Fruit fly (Drosophila melanogaster): ENCODE data around the gene CG8773.

Gene CG8773

DNA sequence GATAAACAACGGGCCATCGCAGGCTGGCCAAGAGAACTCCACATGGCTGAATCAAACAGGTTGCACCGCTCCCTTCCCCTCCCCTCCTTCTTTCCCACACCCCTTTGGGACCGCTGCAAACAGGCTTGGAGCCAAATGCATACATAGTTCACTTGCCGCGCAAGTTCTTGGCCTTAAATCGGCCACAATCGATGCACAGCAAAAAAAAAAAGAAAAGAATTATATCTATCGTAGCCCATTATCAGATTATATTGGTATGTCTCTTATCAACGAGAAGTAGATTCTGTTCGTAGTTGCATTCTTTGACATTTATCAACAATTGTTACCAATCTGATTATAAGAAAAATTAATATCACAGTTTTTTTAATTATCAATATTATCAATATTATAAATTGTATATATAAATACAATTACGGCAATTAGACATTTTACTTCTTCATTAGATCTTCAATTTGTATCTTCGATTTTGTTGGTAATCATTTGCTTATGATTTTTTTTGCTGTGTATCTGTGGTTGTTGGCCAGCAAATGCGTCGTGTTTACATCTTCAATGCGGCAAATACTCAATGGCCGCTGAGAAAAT lies 10.9 kb downstream of the CG8773 start (continued):
- peak; percentile 58 for TF ChIP-seq Blimp-1 (GFP tag; optimal IDR thresholded peaks at IDR 0.05)
- TF ChIP-seq CG16779 (tag; optimal IDR thresholded peaks at IDR 0.05): peak; percentile 79
- peak; percentile 43 for TF ChIP-seq dac (GFP tag; optimal IDR thresholded peaks at IDR 0.05)
- TF ChIP-seq spab (GFP tag; optimal IDR thresholded peaks at IDR 0.05): peak; percentile 86
- peak; percentile 59 for TF ChIP-seq CG11902 (GFP tag; optimal IDR thresholded peaks at IDR 0.05)
- peak; percentile 63 for TF ChIP-seq CG7368 (GFP tag; optimal IDR thresholded peaks at IDR 0.05)
- TF ChIP-seq Gug (GFP tag; IDR thresholded peaks at IDR 0.05): peak; percentile 40
- TF ChIP-seq vri (GFP tag; optimal IDR thresholded peaks at IDR 0.05): peak; percentile 25
- TF ChIP-seq Eip78C (GFP tag): peak; percentile 93
- peak; percentile 77 for TF ChIP-seq CG9139 (GFP tag; optimal IDR thresholded peaks at IDR 0.05)
- peak; percentile 75 for TF ChIP-seq topi (GFP tag; optimal IDR thresholded peaks at IDR 0.05)
- peak; percentile 68 for TF ChIP-seq Sox14 (GFP tag; optimal IDR thresholded peaks at IDR 0.05)
- TF ChIP-seq CG6163 (GFP tag; IDR thresholded peaks at IDR 0.05): peak; percentile 79
- peak; percentile 82 for TF ChIP-seq CG11762 (GFP tag; optimal IDR thresholded peaks at IDR 0.05; ENCODE audit: insufficient read depth)
- peak; percentile 63 for TF ChIP-seq Sox102F (GFP tag; optimal IDR thresholded peaks at IDR 0.05)
- no peak for TF ChIP-seq Eip93F (GFP tag; optimal IDR thresholded peaks at IDR 0.05)
- peak; percentile 87 for TF ChIP-seq CG6276 (GFP tag; optimal IDR thresholded peaks at IDR 0.05)
- TF ChIP-seq CG6854 (GFP tag; optimal IDR thresholded peaks at IDR 0.05): peak; percentile 79
- peak; percentile 87 for TF ChIP-seq OdsH (GFP tag; optimal IDR thresholded peaks at IDR 0.05)
- peak; percentile 82 for TF ChIP-seq CG3032 (tag; optimal IDR thresholded peaks at IDR 0.05)
- TF ChIP-seq fd59A (GFP tag; optimal IDR thresholded peaks at IDR 0.05): peak; percentile 67
- TF ChIP-seq CG4318 (GFP tag; optimal IDR thresholded peaks at IDR 0.05): peak; percentile 87
- TF ChIP-seq Ets96B (tag; optimal IDR thresholded peaks at IDR 0.05): peak; percentile 87
- peak; percentile 61 for TF ChIP-seq cyc (GFP tag; optimal IDR thresholded peaks at IDR 0.05)
- peak; percentile 62 for TF ChIP-seq eg (GFP tag; IDR thresholded peaks at IDR 0.05)
- peak; percentile 26; the same call in 1 of the 2 replicates for TF ChIP-seq CG11294 (GFP tag; IDR thresholded peaks at IDR 0.05)

- no peak for TF ChIP-seq CG6792 (GFP tag; optimal IDR thresholded peaks at IDR 0.05)
- peak; percentile 27 for TF ChIP-seq Eip78C (GFP tag)
These were observed 12.0 kb downstream of the CG8773 start for dm6 chr3R:13306595-13306994.

- TF ChIP-seq CG6808 (GFP tag; optimal IDR thresholded peaks at IDR 0.05) (no peak), CG10669 (GFP tag; optimal IDR thresholded peaks at IDR 0.05) (no peak), Eip78C (GFP tag) (peak; percentile 17), CG31627 (GFP tag; optimal IDR thresholded peaks at IDR 0.05) (no peak), CG3032 (tag; optimal IDR thresholded peaks at IDR 0.05) (no peak), svp (GFP tag) (peak; percentile 78), cyc (GFP tag; optimal IDR thresholded peaks at IDR 0.05) (no peak), Eip75B (GFP tag; optimal IDR thresholded peaks at IDR 0.05) (no peak)
These were observed 14.7 kb downstream of the CG8773 start for dm6 chr3R:13309133-13309711.

DNA sequence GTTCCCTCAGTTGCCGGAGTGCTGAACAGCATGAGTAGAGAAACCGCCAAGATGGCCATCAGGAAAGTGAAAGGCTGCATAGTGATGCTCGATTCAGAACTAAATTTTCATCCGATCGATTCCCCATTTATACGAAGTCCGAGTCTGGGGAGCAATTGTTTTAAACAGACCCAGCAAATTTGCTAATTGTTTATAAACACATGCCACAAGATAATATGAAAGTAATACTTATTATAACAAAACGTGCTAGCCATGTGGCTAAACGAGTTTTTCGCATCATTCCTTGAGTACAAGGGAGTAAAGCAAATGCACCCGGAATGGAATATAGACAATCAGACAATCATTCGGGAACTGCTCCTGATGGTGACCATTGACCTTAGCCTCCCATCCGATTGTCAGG lies 18.5 kb downstream of the CG8773 start, which contains the start of gene CG44142:
Gene CG44142 (minus strand): TSS at position 101 of the 400 bp plus-strand sequence.
- no peak for TF ChIP-seq svp (GFP tag)
- TF ChIP-seq Ets96B (tag; optimal IDR thresholded peaks at IDR 0.05): no peak
- TF ChIP-seq CG31627 (GFP tag; optimal IDR thresholded peaks at IDR 0.05): no peak
- no peak for TF ChIP-seq CG7368 (GFP tag; optimal IDR thresholded peaks at IDR 0.05)
- TF ChIP-seq cyc (GFP tag; optimal IDR thresholded peaks at IDR 0.05): no peak
- no peak for TF ChIP-seq CG6808 (GFP tag; optimal IDR thresholded peaks at IDR 0.05)
- TF ChIP-seq CG32006 (GFP tag; optimal IDR thresholded peaks at IDR 0.05): no peak
- no peak for TF ChIP-seq vri (GFP tag; optimal IDR thresholded peaks at IDR 0.05)
- TF ChIP-seq eg (GFP tag; IDR thresholded peaks at IDR 0.05): no peak
- TF ChIP-seq Eip75B (GFP tag; optimal IDR thresholded peaks at IDR 0.05): no peak
- no peak for TF ChIP-seq spab (GFP tag; optimal IDR thresholded peaks at IDR 0.05)
- no peak for TF ChIP-seq CG11762 (GFP tag; optimal IDR thresholded peaks at IDR 0.05; ENCODE audit: insufficient read depth)

Measured in whole organism, prepupa.